Fruit fly (Drosophila melanogaster): ENCODE results near the gene Or33c.

The Or33c gene

dm6 chr2L:11970853-11971397, 33.2 kb downstream of the Or33c start:
- TF ChIP-seq usp (GFP tag; optimal IDR thresholded peaks at IDR 0.05) (no peak), pan (optimal IDR thresholded peaks at IDR 0.05) (no peak), CG8478 (optimal IDR thresholded peaks at IDR 0.05) (peak; percentile 84), Dll (optimal IDR thresholded peaks at IDR 0.05) (peak; percentile 75), EcR (GFP tag; optimal IDR thresholded peaks at IDR 0.05) (no peak), psq (optimal IDR thresholded peaks at IDR 0.05) (no peak)

DNA sequence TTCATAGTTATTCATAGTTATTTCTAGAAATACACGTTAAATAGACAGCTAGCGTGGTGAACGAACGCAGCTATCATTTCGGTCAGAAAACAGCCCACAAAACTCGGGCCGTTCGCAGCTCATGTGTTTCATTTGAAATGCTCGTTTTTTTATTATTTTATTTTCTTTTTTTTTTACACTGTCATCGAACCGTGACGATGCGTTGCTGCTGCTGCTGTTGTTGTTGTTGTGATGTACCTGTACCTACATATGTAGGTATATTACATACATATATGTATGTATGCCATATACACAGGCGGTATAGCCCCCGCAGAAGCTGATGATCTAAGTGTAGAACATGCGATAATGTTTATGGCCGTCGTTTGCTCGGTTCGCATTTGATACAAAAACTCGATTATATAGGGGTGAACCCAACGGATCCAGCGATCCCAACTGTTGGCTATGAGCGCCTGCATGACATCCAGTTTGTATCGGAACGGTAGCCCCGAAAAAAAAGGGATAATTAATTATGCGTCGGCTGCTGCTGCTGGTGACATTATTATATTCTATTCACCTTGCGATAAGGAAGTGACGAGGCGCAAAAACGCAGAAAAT, 35.5 kb downstream of the Or33c start:
- TF ChIP-seq EcR (GFP tag; optimal IDR thresholded peaks at IDR 0.05) (no peak), pan (optimal IDR thresholded peaks at IDR 0.05) (no peak), usp (GFP tag; optimal IDR thresholded peaks at IDR 0.05) (no peak), psq (optimal IDR thresholded peaks at IDR 0.05) (no peak), Dll (optimal IDR thresholded peaks at IDR 0.05) (no peak), CG8478 (optimal IDR thresholded peaks at IDR 0.05) (no peak)

- TF ChIP-seq Dll (optimal IDR thresholded peaks at IDR 0.05) (no peak), usp (GFP tag; optimal IDR thresholded peaks at IDR 0.05) (no peak), CG8478 (optimal IDR thresholded peaks at IDR 0.05) (no peak), psq (optimal IDR thresholded peaks at IDR 0.05) (no peak), EcR (GFP tag; optimal IDR thresholded peaks at IDR 0.05) (no peak), pan (optimal IDR thresholded peaks at IDR 0.05) (no peak)
Measured at dm6 chr2L:11976955-11977354, 39.2 kb downstream of the Or33c start.

DNA sequence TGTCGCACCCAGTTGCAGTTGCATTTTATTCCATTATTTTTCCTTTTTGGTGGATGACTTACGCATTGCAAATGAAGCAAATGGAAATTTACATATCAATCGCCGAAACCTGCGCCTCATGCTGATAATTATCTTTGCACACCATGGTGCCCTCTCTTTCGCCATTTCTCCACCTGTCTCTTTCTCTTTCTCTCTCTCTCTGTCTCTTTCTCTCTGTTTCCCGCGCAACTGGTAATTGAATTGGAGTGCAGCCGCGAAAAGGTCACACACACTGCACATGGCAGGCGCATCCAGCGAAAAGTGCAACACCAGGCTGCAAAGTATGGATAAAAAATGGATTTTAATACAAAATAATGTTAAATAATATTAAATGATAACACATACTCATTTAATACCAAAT, 40.0 kb downstream of the Or33c start:
- TF ChIP-seq psq (optimal IDR thresholded peaks at IDR 0.05): no peak
- no peak for TF ChIP-seq CG8478 (optimal IDR thresholded peaks at IDR 0.05)
- TF ChIP-seq usp (GFP tag; optimal IDR thresholded peaks at IDR 0.05): no peak
- no peak for TF ChIP-seq Dll (optimal IDR thresholded peaks at IDR 0.05)
- no peak for TF ChIP-seq pan (optimal IDR thresholded peaks at IDR 0.05)
- TF ChIP-seq EcR (GFP tag; optimal IDR thresholded peaks at IDR 0.05): no peak

- TF ChIP-seq usp (GFP tag; optimal IDR thresholded peaks at IDR 0.05): no peak
- no peak for TF ChIP-seq pan (optimal IDR thresholded peaks at IDR 0.05)
- no peak for TF ChIP-seq Dll (optimal IDR thresholded peaks at IDR 0.05)
- no peak for TF ChIP-seq psq (optimal IDR thresholded peaks at IDR 0.05)
- TF ChIP-seq EcR (GFP tag; optimal IDR thresholded peaks at IDR 0.05): no peak
- no peak for TF ChIP-seq CG8478 (optimal IDR thresholded peaks at IDR 0.05)
Measured at dm6 chr2L:11980075-11980474, 42.3 kb downstream of the Or33c start.

- TF ChIP-seq CG8478 (optimal IDR thresholded peaks at IDR 0.05) (no peak), usp (GFP tag; optimal IDR thresholded peaks at IDR 0.05) (no peak), Dll (optimal IDR thresholded peaks at IDR 0.05) (no peak), pan (optimal IDR thresholded peaks at IDR 0.05) (no peak), psq (optimal IDR thresholded peaks at IDR 0.05) (no peak), EcR (GFP tag; optimal IDR thresholded peaks at IDR 0.05) (no peak)
Measured at dm6 chr2L:11981210-11981609, 43.4 kb downstream of the Or33c start, which contains the start of gene CG16965. TSS of gene CG16965 (plus strand) at chr2L:11981591.

DNA sequence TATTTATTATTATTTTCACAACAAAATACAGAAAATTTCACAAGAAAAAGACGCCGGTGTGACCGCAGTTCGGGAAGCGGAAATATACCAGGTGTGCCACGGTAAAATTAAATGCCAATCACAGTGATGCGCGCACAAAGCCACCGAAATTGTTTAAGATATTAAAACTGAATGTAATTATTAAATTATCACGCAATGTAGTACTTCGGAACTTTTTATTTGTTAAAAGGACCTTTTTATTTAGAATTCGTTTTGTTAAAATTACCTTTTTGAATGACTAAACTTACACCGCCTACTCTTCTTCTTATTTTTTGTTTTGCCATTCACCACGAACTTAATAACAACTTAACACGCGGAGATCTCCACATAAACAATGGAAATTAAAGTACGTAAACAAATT, 50.2 kb downstream of the Or33c start, which contains the start of the genes CG6686 and CG34163:
Gene CG6686 (minus strand): TSS at position 95 of the 400 bp plus-strand sequence.
Gene CG34163 (plus strand): TSS at position 326 of the 400 bp plus-strand sequence.
- no peak for TF ChIP-seq EcR (GFP tag; optimal IDR thresholded peaks at IDR 0.05)
- no peak for TF ChIP-seq Dll (optimal IDR thresholded peaks at IDR 0.05)
- TF ChIP-seq CG8478 (optimal IDR thresholded peaks at IDR 0.05): no peak

Measured in whole organism.